Fruit fly (Drosophila melanogaster) whole organism, embryonic: ENCODE results near the gene CG8292.

ENCODE experiments used
- CG10209 ChIP-seq: fragments of 200-800 bp; sonication (Bioruptor generic); optimal IDR thresholded peaks from 3 replicates; lab custom pipeline; 2017; ENCODE audit warnings: missing biosample characterization, mild to moderate bottlenecking, missing genetic modification characterization, missing genetic modification reagents
- CG1024 ChIP-seq: fragments of 200-800 bp; sonication (Bioruptor generic); IDR thresholded peaks from 2 replicates; pipeline ENCODE4 v1.3.6; 2022; ENCODE audit warnings: missing biosample characterization, missing genetic modification characterization
- CG14014 ChIP-seq: fragments of 200-800 bp; sonication (Bioruptor generic); IDR thresholded peaks from 2 replicates; pipeline ENCODE4 v1.3.6; 2022; ENCODE audit warnings: missing biosample characterization, missing genetic modification characterization
- CG31441 ChIP-seq: fragments of 200-800 bp; sonication (Bioruptor generic); IDR thresholded peaks from 2 replicates; pipeline ENCODE4 v1.3.6; 2022; ENCODE audit warnings: missing biosample characterization, missing genetic modification characterization
- CG4854 ChIP-seq: fragments of 200-800 bp; sonication (Bioruptor generic); optimal IDR thresholded peaks from 2 replicates; lab custom pipeline; 2016; ENCODE audit warnings: missing biosample characterization, missing genetic modification characterization, inconsistent platforms
- CG9817 ChIP-seq: fragments of 200-800 bp; sonication (Bioruptor generic); optimal IDR thresholded peaks from 2 replicates; lab custom pipeline; 2018; ENCODE audit warnings: missing biosample characterization, mild to moderate bottlenecking, missing genetic modification characterization, moderate library complexity
- Doc3 ChIP-seq: fragments of 200-800 bp; sonication (Bioruptor generic); IDR thresholded peaks from 3 replicates; pipeline ENCODE4 v1.3.6; 2022; ENCODE audit warnings: missing biosample characterization, missing genetic modification characterization; ENCODE audit not compliant: partially characterized antibody
- Dp ChIP-seq: fragments of 200-800 bp; sonication (Bioruptor generic); optimal IDR thresholded peaks from 2 replicates; lab custom pipeline; 2018; ENCODE audit warnings: missing biosample characterization, mild to moderate bottlenecking, missing genetic modification characterization, moderate library complexity
- Med ChIP-seq: fragments of 200-800 bp; sonication (Bioruptor generic); peaks from one replicate; lab custom pipeline; 2016; ENCODE audit warnings: missing biosample characterization, missing genetic modification characterization, mild to moderate bottlenecking, inconsistent platforms, moderate library complexity
- esg ChIP-seq: fragments of 200-800 bp; sonication (Bioruptor generic); conservative IDR thresholded peaks from 2 replicates; pipeline ENCODE4 v1.3.6; 2022; ENCODE audit warnings: missing biosample characterization, missing genetic modification characterization
- grn ChIP-seq: fragments of 200-800 bp; sonication (Bioruptor generic); optimal IDR thresholded peaks from 3 replicates; lab custom pipeline; 2017; ENCODE audit warnings: missing biosample characterization, missing genetic modification characterization
- pfk ChIP-seq: fragments of 200-800 bp; sonication (Bioruptor generic); optimal IDR thresholded peaks from 2 replicates; lab custom pipeline; 2018; ENCODE audit warnings: missing biosample characterization, mild to moderate bottlenecking, missing genetic modification characterization, moderate library complexity
- tgo ChIP-seq: fragments of 200-800 bp; sonication (Bioruptor generic); IDR thresholded peaks from 3 replicates; pipeline ENCODE4 v1.3.6; 2022; ENCODE audit warnings: missing biosample characterization, missing genetic modification characterization

DNA sequence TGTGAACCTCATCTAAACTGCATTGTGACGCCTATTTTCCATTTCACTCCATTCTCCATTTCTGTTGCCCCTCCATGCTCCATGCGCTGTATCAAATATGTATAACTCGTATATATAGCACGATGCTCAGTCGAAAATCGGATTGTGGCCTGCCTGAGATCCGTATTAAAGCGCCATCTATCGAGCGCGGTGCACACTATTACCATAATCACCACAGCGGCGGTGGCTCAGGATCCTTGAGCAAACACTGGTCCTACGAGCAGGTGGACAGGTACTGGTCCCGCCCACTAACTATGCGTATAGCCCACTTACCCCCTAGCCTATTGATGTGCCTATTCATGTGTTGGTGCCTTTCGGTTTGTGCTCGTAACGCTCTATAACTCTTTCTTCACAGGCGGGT lies 32.8 kb downstream of the CG8292 start:
- TF ChIP-seq tgo (GFP tag; lab: Robert Waterston, UW) (no peak), CG9817 (tag; lab: Kevin White, UChicago) (no peak), CG10209 (GFP tag; lab: Kevin White, UChicago) (no peak), esg (GFP tag; lab: Robert Waterston, UW) (no peak), Med (GFP tag; lab: Kevin White, UChicago) (no peak), Doc3 (no peak), pfk (GFP tag; lab: Kevin White, UChicago) (no peak), CG31441 (no peak), CG14014 (no peak), CG4854 (GFP tag; lab: Kevin White, UChicago) (no peak), CG1024 (GFP tag; lab: Robert Waterston, UW) (no peak), Dp (GFP tag; lab: Kevin White, UChicago) (no peak), grn (GFP tag; lab: Kevin White, UChicago) (no peak)
